Fruit fly (Drosophila melanogaster): ENCODE results near the gene TTLL3B.

dm6 chr2L:6705081-6705480 is 27.6 kb upstream of the TTLL3B start:
- no peak for TF ChIP-seq ato (GFP tag; IDR thresholded peaks at IDR 0.05; ENCODE audit: partially characterized antibody)
- TF ChIP-seq sim (GFP tag; IDR thresholded peaks at IDR 0.05): no peak
- TF ChIP-seq insv (GFP tag; optimal IDR thresholded peaks at IDR 0.05): no peak
- TF ChIP-seq dm (GFP tag; optimal IDR thresholded peaks at IDR 0.05): no peak
- no peak for TF ChIP-seq psq (GFP tag; optimal IDR thresholded peaks at IDR 0.05)
- no peak for TF ChIP-seq caup (GFP tag; optimal IDR thresholded peaks at IDR 0.05; ENCODE audit: severe bottlenecking)
